Worm (Caenorhabditis elegans) whole organism, mixed stage, embryonic: ENCODE measurements around the gene W02A2.5.

Experiments used
- M03D4.4 ChIP-seq: sonication (generic microtip); optimal IDR thresholded peaks from 2 replicates; lab custom pipeline; 2017; ENCODE audit warnings: mild to moderate bottlenecking, missing genetic modification characterization, missing compliant biosample characterization
- bed-3 ChIP-seq: fragments of 200-800 bp; sonication (Bioruptor generic); optimal IDR thresholded peaks from 3 replicates; lab custom pipeline; 2018; ENCODE audit warnings: mild to moderate bottlenecking, missing genetic modification characterization, moderate library complexity, missing compliant biosample characterization
- blmp-1 ChIP-seq: fragments of 150-350 bp; optimal IDR thresholded peaks from 2 replicates; lab custom pipeline; 2014; ENCODE audit warnings: missing biosample characterization, missing genetic modification characterization
- ceh-39 ChIP-seq: fragments of 150-350 bp; optimal IDR thresholded peaks from 2 replicates; lab custom pipeline; 2014; ENCODE audit warnings: missing biosample characterization, missing genetic modification characterization
- ceh-43 ChIP-seq: fragments of 200-800 bp; sonication (Bioruptor generic); optimal IDR thresholded peaks from 2 replicates; lab custom pipeline; 2018; ENCODE audit warnings: mild to moderate bottlenecking, missing genetic modification characterization, moderate library complexity, missing compliant biosample characterization
- ceh-83 ChIP-seq: fragments of 200-800 bp; sonication (Bioruptor generic); optimal IDR thresholded peaks from 2 replicates; lab custom pipeline; 2018; ENCODE audit warnings: mild to moderate bottlenecking, missing genetic modification characterization, missing compliant biosample characterization
- ces-1 ChIP-seq: fragments of 150-350 bp; optimal IDR thresholded peaks from 2 replicates; lab custom pipeline; 2014; ENCODE audit warnings: missing biosample characterization, missing genetic modification reagents, missing genetic modification characterization
- cnd-1 ChIP-seq: fragments of 200-800 bp; sonication (Bioruptor generic); optimal IDR thresholded peaks from 2 replicates; lab custom pipeline; 2018; ENCODE audit warnings: mild to moderate bottlenecking, missing genetic modification characterization, missing compliant biosample characterization
- drap-1 ChIP-seq: fragments of 200-800 bp; sonication (Bioruptor generic); optimal IDR thresholded peaks from 3 replicates; lab custom pipeline; 2018; ENCODE audit warnings: mild to moderate bottlenecking, missing genetic modification characterization, missing compliant biosample characterization
- elt-1 ChIP-seq: sonication (generic microtip); optimal IDR thresholded peaks from 2 replicates; lab custom pipeline; 2017; ENCODE audit warnings: missing genetic modification characterization, mild to moderate bottlenecking, missing compliant biosample characterization, antibody characterized with exemption, moderate library complexity, borderline replicate concordance; ENCODE audit not compliant: insufficient read depth
- elt-3 ChIP-seq: fragments of 150-350 bp; optimal IDR thresholded peaks from 2 replicates; lab custom pipeline; 2014; ENCODE audit warnings: missing biosample characterization, missing genetic modification characterization
- flh-1 ChIP-seq: fragments of 200-800 bp; sonication (Bioruptor generic); optimal IDR thresholded peaks from 2 replicates; lab custom pipeline; 2018; ENCODE audit warnings: mild to moderate bottlenecking, missing genetic modification characterization, moderate library complexity, missing compliant biosample characterization
- ham-2 ChIP-seq: fragments of 200-800 bp; sonication (Bioruptor generic); optimal IDR thresholded peaks from 2 replicates; lab custom pipeline; 2018; ENCODE audit warnings: mild to moderate bottlenecking, missing genetic modification characterization, missing compliant biosample characterization
- hlh-1 ChIP-seq: fragments of 150-350 bp; optimal IDR thresholded peaks from 2 replicates; lab custom pipeline; 2014; ENCODE audit warnings: missing biosample characterization, missing genetic modification reagents, missing genetic modification characterization
- lin-13 ChIP-seq: fragments of 150-350 bp; optimal IDR thresholded peaks from 2 replicates; lab custom pipeline; 2014; ENCODE audit warnings: missing biosample characterization, missing genetic modification characterization
- lin-32 ChIP-seq: fragments of 200-800 bp; sonication (Bioruptor generic); optimal IDR thresholded peaks from 2 replicates; lab custom pipeline; 2018; ENCODE audit warnings: mild to moderate bottlenecking, missing genetic modification characterization, missing compliant biosample characterization
- lsy-2 ChIP-seq: fragments of 150-350 bp; optimal IDR thresholded peaks from 2 replicates; lab custom pipeline; 2014; ENCODE audit warnings: missing biosample characterization, missing genetic modification characterization
- mab-5 ChIP-seq: fragments of 150-350 bp; optimal IDR thresholded peaks from 2 replicates; lab custom pipeline; 2014; ENCODE audit warnings: missing biosample characterization, missing genetic modification characterization
- mep-1 ChIP-seq: fragments of 150-350 bp; optimal IDR thresholded peaks from 2 replicates; lab custom pipeline; 2017; ENCODE audit warnings: missing biosample characterization, missing genetic modification reagents, missing genetic modification characterization, inconsistent platforms
- mls-2 ChIP-seq: sonication (generic microtip); optimal IDR thresholded peaks from 2 replicates; lab custom pipeline; 2016; ENCODE audit warnings: mild to moderate bottlenecking, missing genetic modification characterization, moderate library complexity, missing compliant biosample characterization
- nhr-12 ChIP-seq: fragments of 150-350 bp; optimal IDR thresholded peaks from 2 replicates; lab custom pipeline; 2014; ENCODE audit warnings: missing biosample characterization, missing genetic modification characterization
- nhr-2 ChIP-seq: fragments of 150-350 bp; optimal IDR thresholded peaks from 2 replicates; lab custom pipeline; 2014; ENCODE audit warnings: missing biosample characterization, missing genetic modification characterization
- nhr-237 ChIP-seq: fragments of 150-350 bp; optimal IDR thresholded peaks from 2 replicates; lab custom pipeline; 2014; ENCODE audit warnings: missing biosample characterization, missing genetic modification characterization
- nhr-28 ChIP-seq: fragments of 150-350 bp; optimal IDR thresholded peaks from 2 replicates; lab custom pipeline; 2014; ENCODE audit warnings: missing biosample characterization, missing genetic modification characterization
- nhr-76 ChIP-seq: sonication (generic microtip); optimal IDR thresholded peaks from 2 replicates; lab custom pipeline; 2017; ENCODE audit warnings: missing biosample characterization, missing genetic modification characterization
- pha-4 ChIP-seq: fragments of 150-350 bp; optimal IDR thresholded peaks from 2 replicates; lab custom pipeline; 2018; ENCODE audit warnings: missing biosample characterization, missing genetic modification reagents, missing genetic modification characterization
- sem-2 ChIP-seq: fragments of 200-800 bp; sonication (Bioruptor generic); optimal IDR thresholded peaks from 2 replicates; lab custom pipeline; 2018; ENCODE audit warnings: mild to moderate bottlenecking, missing genetic modification characterization, missing compliant biosample characterization
- snpc-4 ChIP-seq: fragments of 150-350 bp; optimal IDR thresholded peaks from 2 replicates; lab custom pipeline; 2014; ENCODE audit warnings: missing biosample characterization, missing genetic modification characterization
- sptf-1 ChIP-seq: sonication (generic microtip); optimal IDR thresholded peaks from 2 replicates; lab custom pipeline; 2017; ENCODE audit warnings: mild to moderate bottlenecking, missing genetic modification characterization, moderate library complexity, missing compliant biosample characterization
- tbx-8 ChIP-seq: fragments of 200-800 bp; sonication (Bioruptor generic); optimal IDR thresholded peaks from 2 replicates; lab custom pipeline; 2018; ENCODE audit warnings: mild to moderate bottlenecking, missing genetic modification characterization, moderate library complexity, missing compliant biosample characterization
- unc-120 ChIP-seq: sonication (generic microtip); optimal IDR thresholded peaks from 2 replicates; lab custom pipeline; 2017; ENCODE audit warnings: missing genetic modification characterization, missing compliant biosample characterization; ENCODE audit not compliant: poor library complexity, severe bottlenecking
- unc-39 ChIP-seq: fragments of 150-350 bp; optimal IDR thresholded peaks from 2 replicates; lab custom pipeline; 2014; ENCODE audit warnings: missing biosample characterization, missing genetic modification characterization
- unc-62 ChIP-seq: fragments of 150-350 bp; optimal IDR thresholded peaks from 2 replicates; lab custom pipeline; 2014; ENCODE audit warnings: missing biosample characterization, missing genetic modification reagents, missing genetic modification characterization
- zip-8 ChIP-seq: fragments of 150-350 bp; optimal IDR thresholded peaks from 2 replicates; lab custom pipeline; 2014; ENCODE audit warnings: missing biosample characterization, missing genetic modification characterization
- ztf-11 ChIP-seq: fragments of 150-350 bp; optimal IDR thresholded peaks from 2 replicates; lab custom pipeline; 2014; ENCODE audit warnings: missing biosample characterization, missing genetic modification characterization

W02A2.5 gene

DNA sequence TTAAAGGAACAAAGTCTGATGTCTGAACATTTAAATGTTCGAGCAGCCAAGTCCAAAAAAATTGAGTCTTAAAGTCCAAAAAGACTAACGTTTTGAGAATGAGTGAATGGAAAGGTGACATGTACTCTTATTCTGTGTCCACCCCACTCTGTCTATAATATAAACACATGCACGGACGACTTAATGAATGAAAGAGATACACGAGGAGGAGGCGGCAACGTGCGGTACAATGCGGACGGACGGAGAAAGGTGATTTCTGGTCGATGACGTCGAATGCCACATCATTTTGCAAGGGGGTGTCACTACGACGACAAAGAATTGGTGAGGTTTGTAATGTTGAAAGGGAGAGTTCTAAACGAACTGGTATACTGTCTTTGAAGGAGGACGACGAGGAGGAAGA is 52.0 kb downstream of the W02A2.5 start:
- TF ChIP-seq nhr-2 (tag; lab: Kevin White, UChicago) (peak; percentile 82), M03D4.4 (no peak)
- TF ChIP-seq, all 35 proteins: peak for 1

DNA sequence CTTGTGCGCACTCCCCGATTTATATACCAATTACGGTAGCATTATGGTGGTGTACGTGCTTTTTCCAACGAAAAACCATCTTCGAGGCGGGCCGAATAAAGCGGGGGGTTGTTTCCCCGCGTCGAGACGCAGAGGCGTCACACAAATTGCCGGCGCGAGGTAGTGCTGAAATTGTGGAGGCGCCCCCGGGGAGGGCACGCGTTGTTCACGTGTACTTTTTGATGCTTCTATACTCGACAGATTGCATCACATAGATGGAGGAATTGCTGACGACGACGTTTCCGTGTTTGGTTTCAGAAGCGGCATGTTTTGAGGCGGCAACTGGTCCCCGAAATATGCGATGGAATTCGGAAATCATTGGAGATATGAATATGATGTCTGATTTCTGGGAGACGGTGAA is 52.6 kb downstream of the W02A2.5 start:
- TF ChIP-seq nhr-2 (tag; lab: Kevin White, UChicago), result no peak
- no peak for TF ChIP-seq nhr-28
- TF ChIP-seq mab-5 (tag; lab: Kevin White, UChicago), result no peak
- TF ChIP-seq drap-1 (GFP tag; lab: Kevin White, UChicago), result no peak
- TF ChIP-seq pha-4 (tag; lab: Kevin White, UChicago), result no peak
- no peak for TF ChIP-seq unc-39 (tag; lab: Kevin White, UChicago)
- TF ChIP-seq blmp-1 (tag; lab: Kevin White, UChicago), result no peak
- no peak for TF ChIP-seq snpc-4 (tag; lab: Kevin White, UChicago)
- TF ChIP-seq hlh-1 (tag; lab: Kevin White, UChicago), result no peak
- no peak for TF ChIP-seq mls-2
- TF ChIP-seq ztf-11, result no peak
- no peak for TF ChIP-seq ceh-83 (GFP tag; lab: Kevin White, UChicago)
- peak; percentile 60 for TF ChIP-seq elt-1 (tag; lab: Kevin White, UChicago)
- TF ChIP-seq mep-1 (tag; lab: Kevin White, UChicago), result no peak
- no peak for TF ChIP-seq lin-32 (GFP tag; lab: Kevin White, UChicago)
- TF ChIP-seq nhr-12 (tag; lab: Kevin White, UChicago), result no peak
- no peak for TF ChIP-seq lin-13 (tag; lab: Kevin White, UChicago)
- TF ChIP-seq unc-62, result peak; percentile 37
- no peak for TF ChIP-seq nhr-76
- peak; percentile 27 for TF ChIP-seq nhr-237 (tag; lab: Kevin White, UChicago)
- no peak for TF ChIP-seq sem-2
- no peak for TF ChIP-seq bed-3 (GFP tag; lab: Kevin White, UChicago)
- peak; percentile 35 for TF ChIP-seq elt-3 (tag; lab: Kevin White, UChicago)
- no peak for TF ChIP-seq zip-8 (tag; lab: Kevin White, UChicago)
- no peak for TF ChIP-seq ceh-43 (GFP tag; lab: Kevin White, UChicago)
- peak; percentile 62 for TF ChIP-seq unc-120
- no peak for TF ChIP-seq tbx-8 (GFP tag; lab: Kevin White, UChicago)
- TF ChIP-seq ceh-39, result no peak
- no peak for TF ChIP-seq sptf-1 (tag; lab: Kevin White, UChicago)
- no peak for TF ChIP-seq cnd-1 (tag; lab: Kevin White, UChicago)
- TF ChIP-seq M03D4.4, result no peak
- peak; percentile 30 for TF ChIP-seq ham-2
- TF ChIP-seq lsy-2 (tag; lab: Kevin White, UChicago), result no peak
- peak; percentile 57 for TF ChIP-seq ces-1
- TF ChIP-seq flh-1 (GFP tag; lab: Kevin White, UChicago), result no peak
